Fruit fly (Drosophila melanogaster) whole organism, embryonic: Measurements from ENCODE around the gene CG43798.

ENCODE experiments used
- Atf6 ChIP-seq: fragments of 200-800 bp; sonication (Bioruptor generic); IDR thresholded peaks from 2 replicates; pipeline ENCODE4 v1.3.6; 2022; ENCODE audit warnings: missing biosample characterization, missing genetic modification characterization
- CG1024 ChIP-seq: fragments of 200-800 bp; sonication (Bioruptor generic); IDR thresholded peaks from 2 replicates; pipeline ENCODE4 v1.3.6; 2022; ENCODE audit warnings: missing biosample characterization, missing genetic modification characterization
- CG11696 ChIP-seq: fragments of 200-800 bp; sonication (Bioruptor generic); IDR thresholded peaks from 2 replicates; pipeline ENCODE4 v1.3.6; 2022; ENCODE audit warnings: missing biosample characterization, missing genetic modification characterization
- CG15269 ChIP-seq: fragments of 200-800 bp; sonication (Bioruptor generic); optimal IDR thresholded peaks from 2 replicates; lab custom pipeline; 2018; ENCODE audit warnings: missing biosample characterization, mild to moderate bottlenecking, missing genetic modification characterization, moderate library complexity
- CG2712 ChIP-seq: fragments of 200-800 bp; optimal IDR thresholded peaks from 3 replicates; lab custom pipeline; 2019; ENCODE audit warnings: missing biosample characterization, mild to moderate bottlenecking, missing genetic modification characterization, moderate library complexity
- CG33557 ChIP-seq: fragments of 200-800 bp; sonication (Bioruptor generic); optimal IDR thresholded peaks from 2 replicates; lab custom pipeline; 2019; ENCODE audit warnings: missing biosample characterization, mild to moderate bottlenecking, missing genetic modification characterization, moderate library complexity
- CG4360 ChIP-seq: fragments of 200-800 bp; sonication (Bioruptor generic); IDR thresholded peaks from 2 replicates; pipeline ENCODE4 v1.3.6; 2022; ENCODE audit warnings: missing biosample characterization, missing genetic modification characterization
- CG7372 ChIP-seq: fragments of 200-800 bp; sonication (Bioruptor generic); IDR thresholded peaks from 2 replicates; pipeline ENCODE4 v1.3.6; 2022; ENCODE audit warnings: missing biosample characterization, missing genetic modification characterization
- CG9876 ChIP-seq: fragments of 200-800 bp; sonication (Bioruptor generic); optimal IDR thresholded peaks from 2 replicates; lab custom pipeline; 2016; ENCODE audit warnings: missing biosample characterization, missing genetic modification characterization
- Chrac-16 ChIP-seq: fragments of 200-800 bp; sonication (Bioruptor generic); optimal IDR thresholded peaks from 3 replicates; lab custom pipeline; 2016; ENCODE audit warnings: missing biosample characterization, missing genetic modification characterization
- D ChIP-seq, 2 experiments: fragments of 200-800 bp in 1 of 2; fragments of >200 bp in 1 of 2; sonication (Bioruptor generic) in 1 of 2; optimal IDR thresholded peaks; 2 replicates in 1 of 2; 3 replicates in 1 of 2; lab custom pipeline; 2017; ENCODE audit warnings: mild to moderate bottlenecking in 1 of 2, missing biosample characterization in 1 of 2, missing genetic modification characterization in 1 of 2, missing genetic modification reagents in 1 of 2
- Dip2 ChIP-seq: fragments of 200-800 bp; sonication (Bioruptor generic); IDR thresholded peaks from 2 replicates; pipeline ENCODE4 v1.3.6; 2022; ENCODE audit warnings: missing biosample characterization, missing genetic modification characterization
- E2f2 ChIP-seq: fragments of 200-800 bp; sonication (Bioruptor generic); IDR thresholded peaks from 2 replicates; pipeline ENCODE4 v1.3.6; 2022; ENCODE audit warnings: missing biosample characterization, missing genetic modification characterization
- Ets97D ChIP-seq: fragments of 200-800 bp; sonication (Bioruptor generic); optimal IDR thresholded peaks from 3 replicates; lab custom pipeline; 2016; ENCODE audit warnings: missing biosample characterization, missing genetic modification characterization
- H2.0 ChIP-seq: fragments of 200-800 bp; sonication (Bioruptor generic); IDR thresholded peaks from 2 replicates; pipeline ENCODE4 v1.3.6; 2022; ENCODE audit warnings: missing biosample characterization, missing genetic modification characterization
- Hmr ChIP-seq: fragments of 200-800 bp; sonication (Bioruptor generic); optimal IDR thresholded peaks from 3 replicates; lab custom pipeline; 2017; ENCODE audit warnings: mild to moderate bottlenecking, missing biosample characterization, missing genetic modification reagents, missing genetic modification characterization
- Kr ChIP-seq: fragments of 200-800 bp; sonication (Bioruptor generic); optimal IDR thresholded peaks from 2 replicates; lab custom pipeline; 2017; ENCODE audit warnings: missing biosample characterization, mild to moderate bottlenecking, missing genetic modification characterization
- Lhr ChIP-seq: fragments of 200-800 bp; sonication (Bioruptor generic); optimal IDR thresholded peaks from 3 replicates; lab custom pipeline; 2017; ENCODE audit warnings: mild to moderate bottlenecking, missing biosample characterization, missing genetic modification reagents, missing genetic modification characterization
- MBD-R2 ChIP-seq: fragments of 200-800 bp; sonication (Bioruptor generic); IDR thresholded peaks from 2 replicates; pipeline ENCODE4 v1.3.6; 2022; ENCODE audit warnings: missing biosample characterization, missing genetic modification characterization
- MESR4 ChIP-seq: fragments of 200-800 bp; sonication (Bioruptor generic); optimal IDR thresholded peaks from 2 replicates; lab custom pipeline; 2018; ENCODE audit warnings: missing biosample characterization, mild to moderate bottlenecking, missing genetic modification characterization, moderate library complexity
- NFAT ChIP-seq: fragments of 200-800 bp; sonication (Bioruptor generic); IDR thresholded peaks from 2 replicates; pipeline ENCODE4 v1.3.6; 2022; ENCODE audit warnings: missing biosample characterization, missing genetic modification characterization
- cg ChIP-seq: fragments of 200-800 bp; sonication (Bioruptor generic); optimal IDR thresholded peaks from 3 replicates; lab custom pipeline; 2019; ENCODE audit warnings: missing biosample characterization, mild to moderate bottlenecking, missing genetic modification characterization, moderate library complexity
- crol ChIP-seq: fragments of 200-800 bp; sonication (Bioruptor generic); IDR thresholded peaks from 2 replicates; pipeline ENCODE4 v1.3.6; 2022; ENCODE audit warnings: missing biosample characterization, missing genetic modification characterization
- da ChIP-seq: fragments of 200-800 bp; sonication (Bioruptor generic); optimal IDR thresholded peaks from 2 replicates; lab custom pipeline; 2016; ENCODE audit warnings: missing biosample characterization, missing genetic modification characterization
- gcm ChIP-seq: fragments of 200-800 bp; sonication (Bioruptor generic); optimal IDR thresholded peaks from 2 replicates; lab custom pipeline; 2019; ENCODE audit warnings: missing biosample characterization, mild to moderate bottlenecking, missing genetic modification characterization, moderate library complexity
- hkb ChIP-seq, 2 experiments: fragments of 200-800 bp in 1 of 2; fragments of >200 bp in 1 of 2; sonication (Bioruptor generic) in 1 of 2; IDR thresholded peaks in 1 of 2; optimal IDR thresholded peaks in 1 of 2; 2 replicates each; pipeline versions ENCODE4 v1.3.6 to Lab custom; 2017 to 2022; ENCODE audit warnings: missing biosample characterization in 1 of 2, missing genetic modification characterization in 1 of 2
- insv ChIP-seq, 2 experiments: fragments of 200-800 bp; sonication (Bioruptor generic); optimal IDR thresholded peaks; 3 replicates each; lab custom pipeline; 2016 to 2018; ENCODE audit warnings: missing biosample characterization in 2 of 2, missing genetic modification characterization in 2 of 2
- kni ChIP-seq: fragments of 200-800 bp; sonication (Bioruptor generic); optimal IDR thresholded peaks from 3 replicates; lab custom pipeline; 2017; ENCODE audit warnings: mild to moderate bottlenecking, missing biosample characterization, missing genetic modification reagents, missing genetic modification characterization
- pan ChIP-seq, 4 experiments: fragments of >200 bp in 3 of 4; fragments of 200-800 bp in 1 of 4; sonication (Bioruptor generic) in 1 of 4; optimal IDR thresholded peaks in 3 of 4; IDR thresholded peaks in 1 of 4; 2 replicates each; pipeline versions ENCODE4 v1.3.6 to Lab custom; 2017 to 2022; ENCODE audit warnings: missing biosample characterization in 2 of 4, missing genetic modification characterization in 2 of 4, mixed read lengths in 1 of 4
- pum ChIP-seq: fragments of 200-800 bp; sonication (Bioruptor generic); optimal IDR thresholded peaks from 2 replicates; lab custom pipeline; 2016; ENCODE audit warnings: missing biosample characterization, missing genetic modification characterization
- shn ChIP-seq: fragments of 200-800 bp; sonication (Bioruptor generic); optimal IDR thresholded peaks from 3 replicates; lab custom pipeline; 2016; ENCODE audit warnings: missing biosample characterization, missing genetic modification characterization
- slp2 ChIP-seq: fragments of 200-800 bp; sonication (Bioruptor generic); optimal IDR thresholded peaks from 2 replicates; lab custom pipeline; 2016; ENCODE audit warnings: missing biosample characterization, missing genetic modification characterization
- ttk ChIP-seq: fragments of 200-800 bp; sonication (Bioruptor generic); IDR thresholded peaks from 2 replicates; pipeline ENCODE4 v2.1.2; 2022; ENCODE audit warnings: missing biosample characterization, missing genetic modification characterization
- vnd ChIP-seq: fragments of 200-800 bp; sonication (Bioruptor generic); IDR thresholded peaks from 3 replicates; pipeline ENCODE4 v1.3.6; 2022; ENCODE audit warnings: missing biosample characterization, missing genetic modification characterization; ENCODE audit not compliant: partially characterized antibody
- zen ChIP-seq: fragments of 200-800 bp; sonication (Bioruptor generic); optimal IDR thresholded peaks from 3 replicates; lab custom pipeline; 2018; ENCODE audit warnings: missing biosample characterization, mild to moderate bottlenecking, missing genetic modification characterization, moderate library complexity

The CG43798 gene

DNA sequence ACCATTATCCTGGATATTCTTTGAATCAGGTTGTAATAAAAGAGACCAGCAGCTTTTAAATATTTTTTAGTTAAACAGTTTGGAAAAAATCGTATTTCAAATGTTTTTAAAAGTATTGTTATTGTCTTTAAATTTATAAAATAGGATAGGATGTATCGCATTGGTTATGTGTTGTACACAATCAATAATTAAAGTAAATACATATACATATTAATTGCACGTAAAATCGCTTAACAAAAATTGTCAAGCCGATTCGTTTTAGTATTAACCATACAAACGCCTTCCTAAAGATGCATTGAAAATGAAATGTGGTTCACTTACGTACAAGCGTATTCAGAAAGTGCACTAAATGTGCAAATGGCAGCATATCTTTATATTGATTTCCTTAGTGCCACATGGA is at the start of gene CG43798:
Gene CG43798, plus strand, starts transcription at position 301 of the 400 bp plus-strand sequence.
- TF ChIP-seq CG11696 (no peak), gcm (GFP tag; lab: Kevin White, UChicago) (no peak), Ets97D (GFP tag; lab: Kevin White, UChicago) (no peak), CG2712 (tag; lab: Kevin White, UChicago) (no peak), vnd (GFP tag; lab: Robert Waterston, UW) (no peak), shn (GFP tag; lab: Kevin White, UChicago) (no peak), CG33557 (GFP tag; lab: Kevin White, UChicago) (no peak), da (GFP tag; lab: Kevin White, UChicago) (no peak), CG1024 (GFP tag; lab: Robert Waterston, UW) (no peak), Kr (GFP tag; lab: Kevin White, UChicago) (no peak), Dip2 (GFP tag; lab: Robert Waterston, UW) (no peak), pum (no peak), pan (optimal IDR thresholded peaks at IDR 0.05; lab: Kevin White, UChicago) (no peak), pan (GFP tag; optimal IDR thresholded peaks at IDR 0.05 in 1 of 2, IDR thresholded peaks at IDR 0.05 in 1 of 2) (no peak), crol (GFP tag; lab: Robert Waterston, UW) (no peak), MBD-R2 (GFP tag; lab: Robert Waterston, UW) (no peak), CG7372 (no peak), Lhr (no peak), hkb (optimal IDR thresholded peaks at IDR 0.05; lab: Kevin White, UChicago) (no peak), hkb (GFP tag; IDR thresholded peaks at IDR 0.05; lab: Robert Waterston, UW) (no peak), Atf6 (no peak), H2.0 (GFP tag; lab: Robert Waterston, UW) (no peak)

dm6 chr2L:4597580-4597979 is 49.3 kb upstream of the CG43798 start:
- no peak for TF ChIP-seq NFAT (GFP tag; lab: Robert Waterston, UW)
- peak; percentile 94 for TF ChIP-seq D (optimal IDR thresholded peaks at IDR 0.05; lab: Kevin White, UChicago)
- no peak for TF ChIP-seq D (GFP tag; optimal IDR thresholded peaks at IDR 0.05; lab: Kevin White, UChicago)
- peak; percentile 21 for TF ChIP-seq zen (tag; lab: Kevin White, UChicago)
- TF ChIP-seq CG4360 (GFP tag; lab: Robert Waterston, UW): 0 out of 2 replicates have a peak, but pooled peaks have one; percentile 36
- peak in 1 of 2 experiments; percentile 35 for TF ChIP-seq insv (GFP tag; optimal IDR thresholded peaks at IDR 0.05; lab: Kevin White, UChicago)
- TF ChIP-seq slp2 (GFP tag; lab: Kevin White, UChicago): no peak
- no peak for TF ChIP-seq E2f2
- TF ChIP-seq kni (GFP tag; lab: Kevin White, UChicago): peak; percentile 47
- TF ChIP-seq cg (GFP tag; lab: Kevin White, UChicago): peak; percentile 57

DNA sequence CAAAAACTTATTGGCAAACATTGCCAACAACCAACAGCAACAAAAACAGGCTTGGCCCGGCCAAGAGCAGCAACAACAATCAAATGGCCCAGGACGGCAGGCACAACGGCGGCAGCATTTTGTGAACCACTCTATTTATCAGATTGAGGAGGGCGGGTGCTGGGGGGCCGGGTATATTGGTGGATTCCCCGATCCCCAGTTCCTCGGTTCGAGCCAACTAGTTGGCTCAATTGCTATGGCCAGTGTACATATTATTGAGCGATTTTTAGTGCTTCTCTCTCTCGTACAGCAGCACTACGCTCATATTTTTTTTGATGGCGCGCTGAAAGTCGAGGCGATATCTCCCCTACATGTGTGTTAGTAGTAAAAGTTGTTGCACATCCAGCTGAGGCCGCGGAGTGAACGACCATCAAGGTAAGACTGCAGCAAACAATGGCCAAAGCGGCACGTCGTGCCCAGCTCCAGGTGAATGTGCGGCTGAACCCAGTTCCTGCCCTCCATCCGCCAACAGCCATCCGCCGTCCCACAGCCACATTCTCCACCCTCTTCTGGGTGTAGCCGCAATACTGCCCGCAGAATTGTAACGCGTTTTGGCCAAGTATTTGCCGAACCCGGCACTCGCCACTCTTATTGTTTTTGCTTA is 46.9 kb upstream of the CG43798 start:
- TF ChIP-seq MESR4 (GFP tag; lab: Kevin White, UChicago): no peak
- no peak for TF ChIP-seq D (optimal IDR thresholded peaks at IDR 0.05; lab: Kevin White, UChicago)
- TF ChIP-seq D (GFP tag; optimal IDR thresholded peaks at IDR 0.05; lab: Kevin White, UChicago): no peak
- no peak for TF ChIP-seq CG9876 (GFP tag; lab: Kevin White, UChicago)
- no peak for TF ChIP-seq Hmr
- no peak for TF ChIP-seq CG15269 (tag; lab: Kevin White, UChicago)
- no peak for TF ChIP-seq Chrac-16
- TF ChIP-seq ttk (GFP tag; lab: Robert Waterston, UW): no peak
